Fruit fly (Drosophila melanogaster) whole organism, embryonic: ENCODE measurements around the gene cv-c.

Experiments used
- Atf3 ChIP-seq: fragments of 200-800 bp; sonication (Bioruptor generic); optimal IDR thresholded peaks from 3 replicates; lab custom pipeline; 2016; ENCODE audit warnings: missing biosample characterization, missing genetic modification characterization
- CG10366 ChIP-seq: fragments of 200-800 bp; sonication (Bioruptor generic); IDR thresholded peaks from 2 replicates; pipeline ENCODE4 v1.3.6; 2022; ENCODE audit warnings: missing biosample characterization, missing genetic modification characterization
- CG10431 ChIP-seq: fragments of 200-800 bp; sonication (Bioruptor generic); optimal IDR thresholded peaks from 3 replicates; lab custom pipeline; 2018; ENCODE audit warnings: missing biosample characterization, mild to moderate bottlenecking, missing genetic modification characterization
- CG12071 ChIP-seq: fragments of 200-800 bp; sonication (Bioruptor generic); optimal IDR thresholded peaks from 3 replicates; lab custom pipeline; 2018; ENCODE audit warnings: missing biosample characterization, mild to moderate bottlenecking, missing genetic modification characterization
- CG12155 ChIP-seq: fragments of 200-800 bp; sonication (Bioruptor generic); optimal IDR thresholded peaks from 3 replicates; lab custom pipeline; 2016; ENCODE audit warnings: missing biosample characterization, missing genetic modification characterization
- CG13296 ChIP-seq: fragments of 200-800 bp; sonication (Bioruptor generic); optimal IDR thresholded peaks from 3 replicates; lab custom pipeline; 2018; ENCODE audit warnings: missing biosample characterization, mild to moderate bottlenecking, missing genetic modification characterization
- CG17186 ChIP-seq: fragments of 200-800 bp; sonication (Bioruptor generic); optimal IDR thresholded peaks from 3 replicates; lab custom pipeline; 2017; ENCODE audit warnings: missing biosample characterization, missing genetic modification reagents, missing genetic modification characterization
- CG2120 ChIP-seq: fragments of 200-800 bp; sonication (Bioruptor generic); optimal IDR thresholded peaks from 3 replicates; lab custom pipeline; 2016; ENCODE audit warnings: missing biosample characterization, missing genetic modification characterization
- CG2129 ChIP-seq: fragments of 200-800 bp; sonication (Bioruptor generic); IDR thresholded peaks from 2 replicates; pipeline ENCODE4 v1.3.6; 2022; ENCODE audit warnings: missing biosample characterization, missing genetic modification characterization; ENCODE audit not compliant: partially characterized antibody
- CG2712 ChIP-seq: fragments of 200-800 bp; optimal IDR thresholded peaks from 3 replicates; lab custom pipeline; 2019; ENCODE audit warnings: missing biosample characterization, mild to moderate bottlenecking, missing genetic modification characterization, moderate library complexity
- CG2875 ChIP-seq: fragments of 200-800 bp; sonication (Bioruptor generic); optimal IDR thresholded peaks from 2 replicates; lab custom pipeline; 2017; ENCODE audit warnings: missing biosample characterization, mild to moderate bottlenecking, missing genetic modification characterization, missing genetic modification reagents
- CG34224 ChIP-seq: fragments of 200-800 bp; sonication (Bioruptor generic); IDR thresholded peaks from 3 replicates; pipeline ENCODE4 v1.3.6; 2022; ENCODE audit warnings: missing biosample characterization, missing genetic modification characterization; ENCODE audit not compliant: partially characterized antibody
- CG4707 ChIP-seq: fragments of 200-800 bp; sonication (Bioruptor generic); optimal IDR thresholded peaks from 2 replicates; lab custom pipeline; 2018; ENCODE audit warnings: missing biosample characterization, mild to moderate bottlenecking, missing genetic modification characterization, moderate library complexity
- CG6689 ChIP-seq: fragments of 200-800 bp; sonication (Bioruptor generic); IDR thresholded peaks from 2 replicates; pipeline ENCODE4 v1.3.6; 2022; ENCODE audit warnings: missing biosample characterization, missing genetic modification characterization
- CG6765 ChIP-seq: fragments of 200-800 bp; sonication (Bioruptor generic); optimal IDR thresholded peaks from 3 replicates; lab custom pipeline; 2017; ENCODE audit warnings: missing biosample characterization, mild to moderate bottlenecking, missing genetic modification characterization
- CG6813 ChIP-seq: fragments of 200-800 bp; sonication (Bioruptor generic); optimal IDR thresholded peaks from 2 replicates; lab custom pipeline; 2017; ENCODE audit warnings: missing biosample characterization, missing genetic modification characterization, mild to moderate bottlenecking, moderate library complexity, missing genetic modification reagents
- CG7745 ChIP-seq: fragments of 200-800 bp; sonication (Bioruptor generic); optimal IDR thresholded peaks from 2 replicates; lab custom pipeline; 2018; ENCODE audit warnings: missing biosample characterization, mild to moderate bottlenecking, missing genetic modification characterization, moderate library complexity
- CG7839 ChIP-seq: fragments of 200-800 bp; sonication (Bioruptor generic); optimal IDR thresholded peaks from 3 replicates; lab custom pipeline; 2018; ENCODE audit warnings: missing biosample characterization, mild to moderate bottlenecking, missing genetic modification characterization, moderate library complexity
- CG8290 ChIP-seq, 3 experiments: fragments of 200-800 bp; sonication (Bioruptor generic); optimal IDR thresholded peaks; 2 replicates each; lab custom pipeline; 2016 to 2019; ENCODE audit warnings: missing biosample characterization in 3 of 3, missing genetic modification characterization in 3 of 3, mild to moderate bottlenecking in 2 of 3, moderate library complexity in 1 of 3
- CG8478 ChIP-seq: fragments of >200 bp; optimal IDR thresholded peaks from 2 replicates; lab custom pipeline; 2018
- CkIIα-i1 ChIP-seq: fragments of 200-800 bp; sonication (Bioruptor generic); IDR thresholded peaks from 2 replicates; pipeline ENCODE4 v1.3.6; 2022; ENCODE audit warnings: missing biosample characterization, missing genetic modification characterization
- HLHmδ ChIP-seq: fragments of 200-800 bp; sonication (Bioruptor generic); optimal IDR thresholded peaks from 2 replicates; lab custom pipeline; 2018; ENCODE audit warnings: missing biosample characterization, mild to moderate bottlenecking, missing genetic modification characterization, moderate library complexity
- Hmr ChIP-seq: fragments of 200-800 bp; sonication (Bioruptor generic); optimal IDR thresholded peaks from 3 replicates; lab custom pipeline; 2017; ENCODE audit warnings: mild to moderate bottlenecking, missing biosample characterization, missing genetic modification reagents, missing genetic modification characterization
- Hmx ChIP-seq: fragments of 200-800 bp; sonication (Bioruptor generic); optimal IDR thresholded peaks from 2 replicates; lab custom pipeline; 2016; ENCODE audit warnings: missing biosample characterization, missing genetic modification characterization
- Jarid2 ChIP-seq: fragments of 200-800 bp; sonication (Bioruptor generic); optimal IDR thresholded peaks from 3 replicates; lab custom pipeline; 2017; ENCODE audit warnings: mild to moderate bottlenecking, missing biosample characterization, missing genetic modification reagents, missing genetic modification characterization
- Mes4 ChIP-seq: fragments of 200-800 bp; sonication (Bioruptor generic); optimal IDR thresholded peaks from 2 replicates; lab custom pipeline; 2016; ENCODE audit warnings: missing biosample characterization, missing genetic modification characterization
- NfI ChIP-seq: fragments of 200-800 bp; sonication (Bioruptor generic); optimal IDR thresholded peaks from 3 replicates; lab custom pipeline; 2018; ENCODE audit warnings: missing biosample characterization, mild to moderate bottlenecking, missing genetic modification characterization, moderate library complexity
- PHDP ChIP-seq: fragments of 200-800 bp; sonication (Bioruptor generic); optimal IDR thresholded peaks from 3 replicates; lab custom pipeline; 2018; ENCODE audit warnings: missing biosample characterization, mild to moderate bottlenecking, missing genetic modification characterization, moderate library complexity
- Rx ChIP-seq: fragments of 200-800 bp; sonication (Bioruptor generic); IDR thresholded peaks from 2 replicates; pipeline ENCODE4 v1.3.6; 2022; ENCODE audit warnings: missing biosample characterization, missing genetic modification characterization
- Sox102F ChIP-seq: fragments of 200-800 bp; sonication (Bioruptor generic); optimal IDR thresholded peaks from 2 replicates; lab custom pipeline; 2018; ENCODE audit warnings: missing biosample characterization, mild to moderate bottlenecking, missing genetic modification characterization, moderate library complexity
- bigmax ChIP-seq: fragments of 200-800 bp; sonication (Bioruptor generic); optimal IDR thresholded peaks from 2 replicates; lab custom pipeline; 2018; ENCODE audit warnings: missing biosample characterization, mild to moderate bottlenecking, missing genetic modification characterization
- chinmo ChIP-seq: fragments of 200-800 bp; sonication (Bioruptor generic); IDR thresholded peaks from 4 replicates; pipeline ENCODE4 v1.3.6; 2022; ENCODE audit warnings: missing biosample characterization, missing genetic modification characterization; ENCODE audit not compliant: partially characterized antibody
- ci ChIP-seq: fragments of 200-800 bp; sonication (Bioruptor generic); IDR thresholded peaks from 3 replicates; pipeline ENCODE4 v1.3.6; 2022; ENCODE audit warnings: missing biosample characterization, missing genetic modification characterization
- crp ChIP-seq, 2 experiments: fragments of 200-800 bp; sonication (Bioruptor generic); optimal IDR thresholded peaks; 2 replicates in 1 of 2; 3 replicates in 1 of 2; lab custom pipeline; 2017; ENCODE audit warnings: missing biosample characterization in 2 of 2, missing genetic modification characterization in 2 of 2, mild to moderate bottlenecking in 1 of 2, moderate library complexity in 1 of 2
- eyg ChIP-seq: fragments of 200-800 bp; sonication (Bioruptor generic); optimal IDR thresholded peaks from 3 replicates; lab custom pipeline; 2016; ENCODE audit warnings: missing biosample characterization, missing genetic modification characterization
- nerfin-2 ChIP-seq: fragments of 200-800 bp; sonication (Bioruptor generic); IDR thresholded peaks from 2 replicates; pipeline ENCODE4 v1.3.6; 2022; ENCODE audit warnings: missing biosample characterization, missing genetic modification characterization; ENCODE audit not compliant: partially characterized antibody
- org-1 ChIP-seq: fragments of 200-800 bp; sonication (Bioruptor generic); optimal IDR thresholded peaks from 2 replicates; lab custom pipeline; 2017; ENCODE audit warnings: missing biosample characterization, missing genetic modification characterization
- p53 ChIP-seq: fragments of 200-800 bp; sonication (Bioruptor generic); optimal IDR thresholded peaks from 2 replicates; lab custom pipeline; 2016; ENCODE audit warnings: missing biosample characterization, missing genetic modification characterization
- pho ChIP-seq: fragments of 200-800 bp; sonication (Bioruptor generic); optimal IDR thresholded peaks from 2 replicates; lab custom pipeline; 2016; ENCODE audit warnings: missing biosample characterization, missing genetic modification characterization
- pita ChIP-seq: fragments of 200-800 bp; sonication (Bioruptor generic); optimal IDR thresholded peaks from 2 replicates; lab custom pipeline; 2017; ENCODE audit warnings: missing biosample characterization, mild to moderate bottlenecking, missing genetic modification characterization
- sc ChIP-seq, 3 experiments: fragments of >200 bp in 2 of 3; fragments of 200-800 bp in 1 of 3; sonication (Bioruptor generic) in 1 of 3; optimal IDR thresholded peaks; 2 replicates in 2 of 3; 3 replicates in 1 of 3; lab custom pipeline; 2017; ENCODE audit warnings: mild to moderate bottlenecking in 1 of 3, missing biosample characterization in 1 of 3, missing genetic modification characterization in 1 of 3, missing genetic modification reagents in 1 of 3
- slp2 ChIP-seq: fragments of 200-800 bp; sonication (Bioruptor generic); optimal IDR thresholded peaks from 2 replicates; lab custom pipeline; 2016; ENCODE audit warnings: missing biosample characterization, missing genetic modification characterization
- sr ChIP-seq: fragments of 200-800 bp; sonication (Bioruptor generic); IDR thresholded peaks from 3 replicates; pipeline ENCODE4 v1.3.6; 2022; ENCODE audit warnings: missing biosample characterization, missing genetic modification characterization
- tgo ChIP-seq: fragments of 200-800 bp; sonication (Bioruptor generic); IDR thresholded peaks from 3 replicates; pipeline ENCODE4 v1.3.6; 2022; ENCODE audit warnings: missing biosample characterization, missing genetic modification characterization
- ttk ChIP-seq: fragments of 200-800 bp; sonication (Bioruptor generic); IDR thresholded peaks from 2 replicates; pipeline ENCODE4 v2.1.2; 2022; ENCODE audit warnings: missing biosample characterization, missing genetic modification characterization
- wdn ChIP-seq: fragments of 200-800 bp; sonication (Bioruptor generic); IDR thresholded peaks from 2 replicates; pipeline ENCODE4 v1.3.6; 2022; ENCODE audit warnings: missing biosample characterization, missing genetic modification characterization
- zen2 ChIP-seq: fragments of 200-800 bp; sonication (Bioruptor generic); IDR thresholded peaks from 3 replicates; pipeline ENCODE4 v1.3.6; 2022; ENCODE audit warnings: missing biosample characterization, missing genetic modification characterization; ENCODE audit not compliant: partially characterized antibody
- zfh1 ChIP-seq: fragments of 200-800 bp; sonication (Bioruptor generic); IDR thresholded peaks from 3 replicates; pipeline ENCODE4 v1.3.6; 2022; ENCODE audit warnings: missing biosample characterization, missing genetic modification characterization

The cv-c gene

DNA sequence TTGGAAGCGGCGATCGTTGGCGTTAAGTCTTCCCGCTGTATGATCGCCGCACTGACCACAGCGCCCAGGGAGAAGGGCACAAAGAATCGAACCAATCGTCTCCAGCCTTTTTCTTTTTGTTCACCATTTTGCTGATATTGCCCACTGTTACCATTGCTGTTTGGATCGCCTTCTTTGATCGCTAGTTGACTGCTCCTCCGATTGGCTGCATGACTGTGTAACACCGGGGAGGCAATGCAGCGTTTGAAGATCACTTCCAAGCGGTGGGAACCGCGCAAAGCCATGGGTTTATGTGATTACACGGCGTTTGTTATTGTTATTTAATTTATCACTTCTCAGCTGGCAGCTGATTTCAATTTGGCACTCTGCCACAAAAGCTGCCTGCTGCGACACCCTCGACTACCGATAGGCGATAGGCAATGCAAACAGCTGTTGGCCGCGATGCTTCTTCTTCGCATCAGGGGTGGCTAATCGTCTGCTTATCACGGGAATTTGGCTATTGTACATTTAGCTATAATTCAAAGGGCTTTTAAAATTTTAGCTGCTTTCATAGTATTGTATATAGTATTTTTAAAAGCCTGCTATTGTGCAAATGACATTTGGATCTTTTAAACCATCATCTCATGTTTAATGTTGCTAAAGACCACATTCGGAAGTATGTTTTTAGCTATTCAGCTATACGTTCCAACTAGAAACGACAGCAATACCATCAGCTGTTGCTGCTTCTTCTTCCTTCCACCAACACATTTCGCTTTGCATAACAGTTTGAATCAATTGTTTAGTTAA is 29.8 kb upstream of the cv-c start, which contains the start of the genes HtrA2 and mRpL11 (continued):
- TF ChIP-seq zfh1 (peak; percentile 54; the same call in 1 of the 3 replicates), CG8478 (lab: Kevin White, UChicago) (no peak), CG12071 (GFP tag; lab: Kevin White, UChicago) (no peak), CG4707 (GFP tag; lab: Kevin White, UChicago) (peak; percentile 97), CG2712 (tag; lab: Kevin White, UChicago) (no peak), Mes4 (GFP tag; lab: Kevin White, UChicago) (peak; percentile 62), ttk (GFP tag; lab: Robert Waterston, UW) (no peak), Atf3 (no peak), Rx (GFP tag; lab: Robert Waterston, UW) (no peak), CG10431 (GFP tag; lab: Kevin White, UChicago) (no peak), HLHmδ (no peak), Jarid2 (GFP tag; lab: Kevin White, UChicago) (no peak), CG8290 (GFP tag; optimal IDR thresholded peaks at IDR 0.05; lab: Kevin White, UChicago) (peak; percentile 51), CG8290 (tag; optimal IDR thresholded peaks at IDR 0.05; lab: Kevin White, UChicago) (peak in 1 of 2 experiments; percentile 73), eyg (GFP tag; lab: Kevin White, UChicago) (peak; percentile 38), Hmr (peak; percentile 59), CG13296 (GFP tag; lab: Kevin White, UChicago) (peak; percentile 45), CG2875 (peak; percentile 5), CG7745 (tag; lab: Kevin White, UChicago) (no peak), Hmx (GFP tag; lab: Kevin White, UChicago) (no peak), Sox102F (GFP tag; lab: Kevin White, UChicago) (no peak), chinmo (no peak), CG6765 (no peak), CG2120 (GFP tag; lab: Kevin White, UChicago) (peak; percentile 85), sc (optimal IDR thresholded peaks at IDR 0.05; lab: Kevin White, UChicago) (no peak), sc (GFP tag; optimal IDR thresholded peaks at IDR 0.05; lab: Kevin White, UChicago) (no peak), CG17186 (peak; percentile 35), CkIIα-i1 (GFP tag; lab: Robert Waterston, UW) (no peak), org-1 (GFP tag; lab: Kevin White, UChicago) (no peak), CG10366 (GFP tag; lab: Robert Waterston, UW) (peak; percentile 38; the same call in 1 of the 2 replicates), CG34224 (no peak), crp (GFP tag; optimal IDR thresholded peaks at IDR 0.05; lab: Kevin White, UChicago) (peak; percentile 100), tgo (GFP tag; lab: Robert Waterston, UW) (peak; percentile 55), CG7839 (peak; percentile 60), sr (GFP tag; lab: Robert Waterston, UW) (no peak), bigmax (GFP tag; lab: Kevin White, UChicago) (no peak), p53 (peak; percentile 20), nerfin-2 (GFP tag; lab: Robert Waterston, UW) (no peak), slp2 (GFP tag; lab: Kevin White, UChicago) (peak; percentile 62), zen2 (GFP tag; lab: Robert Waterston, UW) (peak; percentile 46; the same call in 1 of the 3 replicates), CG2129 (GFP tag; lab: Robert Waterston, UW) (no peak), CG6689 (GFP tag; lab: Robert Waterston, UW) (no peak), ci (GFP tag; lab: Robert Waterston, UW) (no peak; the same call in 2 of the 3 replicates), PHDP (peak; percentile 56), wdn (GFP tag; lab: Robert Waterston, UW) (no peak), pho (GFP tag; lab: Kevin White, UChicago) (peak; percentile 65), pita (no peak), CG12155 (GFP tag; lab: Kevin White, UChicago) (peak; percentile 57), NfI (GFP tag; lab: Kevin White, UChicago) (peak; percentile 50), CG6813 (GFP tag; lab: Kevin White, UChicago) (no peak)
